Fruit fly (Drosophila melanogaster) whole organism: Measurements from ENCODE around the gene Spp.

Source experiments
- CG8478 ChIP-seq: fragments of >200 bp; optimal IDR thresholded peaks from 2 replicates; lab custom pipeline; 2018; ENCODE audit warnings: inconsistent platforms
- Dll ChIP-seq: fragments of >200 bp; optimal IDR thresholded peaks from 2 replicates; lab custom pipeline; 2017
- EcR ChIP-seq, 2 experiments: fragments of >200 bp; optimal IDR thresholded peaks; 2 replicates each; lab custom pipeline; 2017; ENCODE audit warnings: missing biosample characterization in 2 of 2, missing genetic modification characterization in 2 of 2, missing genetic modification reagents in 2 of 2
- pan ChIP-seq: fragments of >200 bp; optimal IDR thresholded peaks from 2 replicates; lab custom pipeline; 2017
- psq ChIP-seq: fragments of >200 bp; optimal IDR thresholded peaks from 2 replicates; lab custom pipeline; 2017
- usp ChIP-seq: fragments of >200 bp; optimal IDR thresholded peaks from 2 replicates; lab custom pipeline; 2017; ENCODE audit warnings: missing biosample characterization, missing genetic modification characterization, mixed read lengths

Gene Spp

dm6 chr2L:526192-526923, 18.1 kb downstream of the Spp start:
- TF ChIP-seq pan (lab: Kevin White, UChicago): no peak
- no peak for TF ChIP-seq usp (GFP tag; lab: Kevin White, UChicago)
- no peak for TF ChIP-seq Dll (lab: Kevin White, UChicago)
- no peak for TF ChIP-seq psq (lab: Kevin White, UChicago)
- TF ChIP-seq EcR (GFP tag; optimal IDR thresholded peaks at IDR 0.05; lab: Kevin White, UChicago): no peak
- no peak for TF ChIP-seq CG8478 (lab: Kevin White, UChicago)

- TF ChIP-seq Dll (lab: Kevin White, UChicago): no peak
- no peak for TF ChIP-seq psq (lab: Kevin White, UChicago)
- TF ChIP-seq pan (lab: Kevin White, UChicago): no peak
- TF ChIP-seq EcR (GFP tag; optimal IDR thresholded peaks at IDR 0.05; lab: Kevin White, UChicago): no peak
- no peak for TF ChIP-seq usp (GFP tag; lab: Kevin White, UChicago)
- no peak for TF ChIP-seq CG8478 (lab: Kevin White, UChicago)
Observed at dm6 chr2L:525547-526180, 18.8 kb downstream of the Spp start.

- TF ChIP-seq CG8478 (lab: Kevin White, UChicago) (no peak), pan (lab: Kevin White, UChicago) (no peak), EcR (GFP tag; optimal IDR thresholded peaks at IDR 0.05; lab: Kevin White, UChicago) (no peak), psq (lab: Kevin White, UChicago) (no peak), usp (GFP tag; lab: Kevin White, UChicago) (no peak), Dll (lab: Kevin White, UChicago) (no peak)
Observed at dm6 chr2L:524515-524920, 19.9 kb downstream of the Spp start.

dm6 chr2L:523165-523835, 21.2 kb downstream of the Spp start:
- no peak for TF ChIP-seq Dll (lab: Kevin White, UChicago)
- TF ChIP-seq usp (GFP tag; lab: Kevin White, UChicago): no peak
- no peak for TF ChIP-seq CG8478 (lab: Kevin White, UChicago)
- TF ChIP-seq EcR (GFP tag; optimal IDR thresholded peaks at IDR 0.05; lab: Kevin White, UChicago): no peak
- no peak for TF ChIP-seq pan (lab: Kevin White, UChicago)
- TF ChIP-seq psq (lab: Kevin White, UChicago): no peak

dm6 chr2L:522752-523151, 21.7 kb downstream of the Spp start:
- TF ChIP-seq pan (lab: Kevin White, UChicago): no peak
- no peak for TF ChIP-seq Dll (lab: Kevin White, UChicago)
- TF ChIP-seq psq (lab: Kevin White, UChicago): no peak
- TF ChIP-seq EcR (GFP tag; optimal IDR thresholded peaks at IDR 0.05; lab: Kevin White, UChicago): no peak
- no peak for TF ChIP-seq usp (GFP tag; lab: Kevin White, UChicago)

dm6 chr2L:521940-522632, 22.4 kb downstream of the Spp start:
- no peak for TF ChIP-seq EcR (GFP tag; optimal IDR thresholded peaks at IDR 0.05; lab: Kevin White, UChicago)
- no peak for TF ChIP-seq CG8478 (lab: Kevin White, UChicago)
- no peak for TF ChIP-seq psq (lab: Kevin White, UChicago)
- TF ChIP-seq pan (lab: Kevin White, UChicago): no peak
- no peak for TF ChIP-seq Dll (lab: Kevin White, UChicago)
- no peak for TF ChIP-seq usp (GFP tag; lab: Kevin White, UChicago)

- TF ChIP-seq EcR (GFP tag; optimal IDR thresholded peaks at IDR 0.05; lab: Kevin White, UChicago) (no peak), usp (GFP tag; lab: Kevin White, UChicago) (no peak), pan (lab: Kevin White, UChicago) (no peak), psq (lab: Kevin White, UChicago) (no peak), Dll (lab: Kevin White, UChicago) (no peak), CG8478 (lab: Kevin White, UChicago) (no peak)
Observed at dm6 chr2L:521001-521827, 23.2 kb downstream of the Spp start.

dm6 chr2L:520331-521000, 24.0 kb downstream of the Spp start:
- no peak for TF ChIP-seq EcR (GFP tag; optimal IDR thresholded peaks at IDR 0.05; lab: Kevin White, UChicago)
- no peak for TF ChIP-seq pan (lab: Kevin White, UChicago)

- TF ChIP-seq pan (lab: Kevin White, UChicago) (no peak), Dll (lab: Kevin White, UChicago) (no peak), usp (GFP tag; lab: Kevin White, UChicago) (no peak), psq (lab: Kevin White, UChicago) (no peak), CG8478 (lab: Kevin White, UChicago) (no peak), EcR (GFP tag; optimal IDR thresholded peaks at IDR 0.05; lab: Kevin White, UChicago) (no peak)
Observed at dm6 chr2L:518979-519891, 25.2 kb downstream of the Spp start.
